Fruit fly (Drosophila melanogaster) whole organism, embryonic: ENCODE data around the gene Eip63F-1.

Experiments used
- Abd-B ChIP-seq: fragments of 200-800 bp; sonication (Bioruptor generic); optimal IDR thresholded peaks from 2 replicates; lab custom pipeline; 2018; ENCODE audit warnings: missing biosample characterization, mild to moderate bottlenecking, missing genetic modification characterization, moderate library complexity
- Bdp1 ChIP-seq: fragments of 200-800 bp; sonication (Bioruptor generic); optimal IDR thresholded peaks from 3 replicates; lab custom pipeline; 2016; ENCODE audit warnings: missing biosample characterization, missing genetic modification characterization
- CG11504 ChIP-seq: fragments of 200-800 bp; sonication (Bioruptor generic); optimal IDR thresholded peaks from 3 replicates; lab custom pipeline; 2019; ENCODE audit warnings: missing biosample characterization, mild to moderate bottlenecking, missing genetic modification characterization, moderate library complexity
- CG15269 ChIP-seq: fragments of 200-800 bp; sonication (Bioruptor generic); optimal IDR thresholded peaks from 2 replicates; lab custom pipeline; 2018; ENCODE audit warnings: missing biosample characterization, mild to moderate bottlenecking, missing genetic modification characterization, moderate library complexity
- CG1603 ChIP-seq: fragments of 200-800 bp; sonication (Bioruptor generic); optimal IDR thresholded peaks from 2 replicates; lab custom pipeline; 2019; ENCODE audit warnings: missing biosample characterization, mild to moderate bottlenecking, missing genetic modification characterization, moderate library complexity
- CG17328 ChIP-seq: fragments of 200-800 bp; sonication (Bioruptor generic); IDR thresholded peaks from 2 replicates; pipeline ENCODE4 v1.3.6; 2022; ENCODE audit warnings: missing biosample characterization, missing genetic modification characterization
- CG17829 ChIP-seq: fragments of 200-800 bp; optimal IDR thresholded peaks from 2 replicates; lab custom pipeline; 2019; ENCODE audit warnings: missing biosample characterization, mild to moderate bottlenecking, missing genetic modification characterization, moderate library complexity
- CG4707 ChIP-seq: fragments of 200-800 bp; sonication (Bioruptor generic); optimal IDR thresholded peaks from 2 replicates; lab custom pipeline; 2018; ENCODE audit warnings: missing biosample characterization, mild to moderate bottlenecking, missing genetic modification characterization, moderate library complexity
- CG4854 ChIP-seq: fragments of 200-800 bp; sonication (Bioruptor generic); optimal IDR thresholded peaks from 2 replicates; lab custom pipeline; 2016; ENCODE audit warnings: missing biosample characterization, missing genetic modification characterization, inconsistent platforms
- CG6689 ChIP-seq: fragments of 200-800 bp; sonication (Bioruptor generic); IDR thresholded peaks from 2 replicates; pipeline ENCODE4 v1.3.6; 2022; ENCODE audit warnings: missing biosample characterization, missing genetic modification characterization
- CG6765 ChIP-seq: fragments of 200-800 bp; sonication (Bioruptor generic); optimal IDR thresholded peaks from 3 replicates; lab custom pipeline; 2017; ENCODE audit warnings: missing biosample characterization, mild to moderate bottlenecking, missing genetic modification characterization
- CG7357 ChIP-seq: fragments of 200-800 bp; sonication (Bioruptor generic); IDR thresholded peaks from 3 replicates; pipeline ENCODE4 v1.3.6; 2022; ENCODE audit warnings: missing biosample characterization, missing genetic modification characterization
- CG7839 ChIP-seq: fragments of 200-800 bp; sonication (Bioruptor generic); optimal IDR thresholded peaks from 3 replicates; lab custom pipeline; 2018; ENCODE audit warnings: missing biosample characterization, mild to moderate bottlenecking, missing genetic modification characterization, moderate library complexity
- CG8290 ChIP-seq, 3 experiments: fragments of 200-800 bp; sonication (Bioruptor generic); optimal IDR thresholded peaks; 2 replicates each; lab custom pipeline; 2016 to 2019; ENCODE audit warnings: missing biosample characterization in 3 of 3, missing genetic modification characterization in 3 of 3, mild to moderate bottlenecking in 2 of 3, moderate library complexity in 1 of 3
- CG9727 ChIP-seq: fragments of 200-800 bp; sonication (Bioruptor generic); optimal IDR thresholded peaks from 3 replicates; lab custom pipeline; 2017; ENCODE audit warnings: missing biosample characterization, mild to moderate bottlenecking, missing genetic modification characterization
- CHES-1-like ChIP-seq: fragments of 200-800 bp; sonication (Bioruptor generic); optimal IDR thresholded peaks from 2 replicates; lab custom pipeline; 2016; ENCODE audit warnings: missing biosample characterization, missing genetic modification characterization
- Camta ChIP-seq: fragments of 200-800 bp; sonication (Bioruptor generic); optimal IDR thresholded peaks from 2 replicates; lab custom pipeline; 2016; ENCODE audit warnings: missing biosample characterization, missing genetic modification characterization
- D19A ChIP-seq: fragments of 200-800 bp; optimal IDR thresholded peaks from 3 replicates; lab custom pipeline; 2019; ENCODE audit warnings: missing biosample characterization, mild to moderate bottlenecking, missing genetic modification characterization, moderate library complexity
- Fer2 ChIP-seq: fragments of 200-800 bp; sonication (Bioruptor generic); optimal IDR thresholded peaks from 2 replicates; lab custom pipeline; 2018; ENCODE audit warnings: missing biosample characterization, mild to moderate bottlenecking, missing genetic modification characterization, moderate library complexity
- Hey ChIP-seq: fragments of 200-800 bp; sonication (Bioruptor generic); optimal IDR thresholded peaks from 3 replicates; lab custom pipeline; 2018; ENCODE audit warnings: missing biosample characterization, mild to moderate bottlenecking, missing genetic modification characterization
- Hmr ChIP-seq: fragments of 200-800 bp; sonication (Bioruptor generic); optimal IDR thresholded peaks from 3 replicates; lab custom pipeline; 2017; ENCODE audit warnings: mild to moderate bottlenecking, missing biosample characterization, missing genetic modification reagents, missing genetic modification characterization
- Hr51 ChIP-seq, 2 experiments: fragments of 200-800 bp; sonication (Bioruptor generic); optimal IDR thresholded peaks; 2 replicates in 1 of 2; 3 replicates in 1 of 2; lab custom pipeline; 2016 to 2018; ENCODE audit warnings: missing biosample characterization in 2 of 2, missing genetic modification characterization in 2 of 2, mild to moderate bottlenecking in 1 of 2, moderate library complexity in 1 of 2
- Max ChIP-seq: fragments of 200-800 bp; sonication (Bioruptor generic); optimal IDR thresholded peaks from 2 replicates; lab custom pipeline; 2016; ENCODE audit warnings: missing biosample characterization, mild to moderate bottlenecking, missing genetic modification characterization
- Myb ChIP-seq: fragments of 200-800 bp; sonication (Bioruptor generic); optimal IDR thresholded peaks from 2 replicates; lab custom pipeline; 2016; ENCODE audit warnings: missing biosample characterization, missing genetic modification characterization
- NK7.1 ChIP-seq: fragments of 200-800 bp; sonication (Bioruptor generic); optimal IDR thresholded peaks from 3 replicates; lab custom pipeline; 2016; ENCODE audit warnings: missing biosample characterization, missing genetic modification characterization
- NfI ChIP-seq: fragments of 200-800 bp; sonication (Bioruptor generic); optimal IDR thresholded peaks from 3 replicates; lab custom pipeline; 2018; ENCODE audit warnings: missing biosample characterization, mild to moderate bottlenecking, missing genetic modification characterization, moderate library complexity
- Optix ChIP-seq: fragments of 200-800 bp; sonication (Bioruptor generic); IDR thresholded peaks from 3 replicates; pipeline ENCODE4 v1.3.6; 2022; ENCODE audit warnings: missing biosample characterization, missing genetic modification characterization
- Six4 ChIP-seq: fragments of 200-800 bp; sonication (Bioruptor generic); optimal IDR thresholded peaks from 2 replicates; lab custom pipeline; 2016; ENCODE audit warnings: missing biosample characterization, missing genetic modification characterization
- ab ChIP-seq: fragments of 200-800 bp; sonication (Bioruptor generic); optimal IDR thresholded peaks from 2 replicates; lab custom pipeline; 2016; ENCODE audit warnings: missing biosample characterization, missing genetic modification characterization
- ash1 ChIP-seq: fragments of 200-800 bp; sonication (Bioruptor generic); optimal IDR thresholded peaks from 2 replicates; lab custom pipeline; 2018; ENCODE audit warnings: missing biosample characterization, mild to moderate bottlenecking, missing genetic modification characterization
- bcd ChIP-seq: fragments of 200-800 bp; sonication (Bioruptor generic); optimal IDR thresholded peaks from 2 replicates; lab custom pipeline; 2017; ENCODE audit warnings: missing biosample characterization, mild to moderate bottlenecking, missing genetic modification characterization
- croc ChIP-seq: fragments of 200-800 bp; sonication (Bioruptor generic); conservative IDR thresholded peaks from 3 replicates; pipeline ENCODE4 v1.3.6; 2022; ENCODE audit warnings: missing biosample characterization, missing genetic modification characterization
- crol ChIP-seq: fragments of 200-800 bp; sonication (Bioruptor generic); IDR thresholded peaks from 2 replicates; pipeline ENCODE4 v1.3.6; 2022; ENCODE audit warnings: missing biosample characterization, missing genetic modification characterization
- fd3F ChIP-seq: fragments of 200-800 bp; sonication (Bioruptor generic); optimal IDR thresholded peaks from 2 replicates; lab custom pipeline; 2018; ENCODE audit warnings: missing biosample characterization, mild to moderate bottlenecking, missing genetic modification characterization, moderate library complexity
- jing ChIP-seq: fragments of 200-800 bp; sonication (Bioruptor generic); optimal IDR thresholded peaks from 2 replicates; lab custom pipeline; 2018; ENCODE audit warnings: missing biosample characterization, mild to moderate bottlenecking, missing genetic modification characterization
- jumu ChIP-seq: fragments of 200-800 bp; sonication (Bioruptor generic); optimal IDR thresholded peaks from 3 replicates; lab custom pipeline; 2016; ENCODE audit warnings: missing biosample characterization, missing genetic modification characterization
- lab ChIP-seq: fragments of 200-800 bp; sonication (Bioruptor generic); optimal IDR thresholded peaks from 3 replicates; lab custom pipeline; 2017; ENCODE audit warnings: missing biosample characterization, missing genetic modification characterization, mild to moderate bottlenecking, moderate library complexity, missing genetic modification reagents
- mirr ChIP-seq: fragments of 200-800 bp; sonication (Bioruptor generic); optimal IDR thresholded peaks from 3 replicates; lab custom pipeline; 2018; ENCODE audit warnings: missing biosample characterization, mild to moderate bottlenecking, missing genetic modification characterization
- oc ChIP-seq: fragments of 200-800 bp; sonication (Bioruptor generic); optimal IDR thresholded peaks from 2 replicates; lab custom pipeline; 2018; ENCODE audit warnings: missing biosample characterization, mild to moderate bottlenecking, missing genetic modification characterization, moderate library complexity
- pho ChIP-seq: fragments of 200-800 bp; sonication (Bioruptor generic); optimal IDR thresholded peaks from 2 replicates; lab custom pipeline; 2016; ENCODE audit warnings: missing biosample characterization, missing genetic modification characterization
- ranshi ChIP-seq: fragments of 200-800 bp; sonication (Bioruptor generic); IDR thresholded peaks from 2 replicates; pipeline ENCODE4 v1.3.6; 2022; ENCODE audit warnings: missing biosample characterization, missing genetic modification characterization
- rib ChIP-seq: fragments of 200-800 bp; sonication (Bioruptor generic); IDR thresholded peaks from 2 replicates; pipeline ENCODE4 v1.3.6; 2022; ENCODE audit warnings: missing biosample characterization, missing genetic modification characterization
- scrt ChIP-seq: fragments of 200-800 bp; sonication (Bioruptor generic); optimal IDR thresholded peaks from 2 replicates; lab custom pipeline; 2018; ENCODE audit warnings: missing biosample characterization, mild to moderate bottlenecking, missing genetic modification characterization, moderate library complexity
- sens ChIP-seq: fragments of 200-800 bp; sonication (Bioruptor generic); peaks from one replicate; lab custom pipeline; 2016; ENCODE audit warnings: missing biosample characterization, missing genetic modification characterization
- sqz ChIP-seq: fragments of 200-800 bp; sonication (Bioruptor generic); optimal IDR thresholded peaks from 3 replicates; lab custom pipeline; 2018; ENCODE audit warnings: missing biosample characterization, mild to moderate bottlenecking, missing genetic modification characterization
- trem ChIP-seq: fragments of 200-800 bp; optimal IDR thresholded peaks from 3 replicates; lab custom pipeline; 2019; ENCODE audit warnings: missing biosample characterization, mild to moderate bottlenecking, missing genetic modification characterization, moderate library complexity
- unpg ChIP-seq: fragments of 200-800 bp; sonication (Bioruptor generic); optimal IDR thresholded peaks from 3 replicates; lab custom pipeline; 2018; ENCODE audit warnings: missing biosample characterization, mild to moderate bottlenecking, missing genetic modification characterization, moderate library complexity
- zfh2 ChIP-seq: fragments of 200-800 bp; sonication (Bioruptor generic); optimal IDR thresholded peaks from 2 replicates; lab custom pipeline; 2016; ENCODE audit warnings: missing biosample characterization, missing genetic modification characterization

The Eip63F-1 gene

DNA sequence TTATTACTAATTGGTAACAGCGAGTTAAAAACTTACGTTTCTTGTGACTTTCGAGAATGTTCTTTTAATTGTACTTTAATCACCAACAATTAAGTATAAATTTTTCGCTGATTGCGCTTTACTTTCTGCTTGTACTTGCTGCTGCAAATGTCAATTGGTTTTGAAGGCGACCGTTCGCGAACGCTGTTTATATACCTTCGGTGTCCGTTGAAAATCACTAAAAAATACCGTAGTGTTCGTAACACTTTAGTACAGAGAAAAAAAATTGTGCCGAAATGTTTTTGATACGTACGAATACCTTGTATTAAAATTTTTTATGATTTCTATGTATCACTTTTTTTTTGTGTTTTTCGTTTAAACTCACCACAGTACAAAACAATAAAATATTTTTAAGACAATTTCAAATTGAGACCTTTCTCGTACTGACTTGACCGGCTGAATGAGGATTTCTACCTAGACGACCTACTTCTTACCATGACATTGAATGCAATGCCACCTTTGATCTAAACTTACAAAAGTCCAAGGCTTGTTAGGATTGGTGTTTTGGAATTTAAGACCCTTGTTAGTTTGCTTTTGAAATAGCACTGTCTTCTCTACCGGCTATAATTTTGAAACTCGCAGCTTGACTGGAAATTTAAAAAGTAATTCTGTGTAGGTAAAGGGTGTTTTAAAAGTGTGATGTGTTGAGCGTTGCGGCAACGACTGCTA, 32.8 kb downstream of the Eip63F-1 start, which contains the start of gene Ubi-p63E (continued):
- no peak for TF ChIP-seq D19A (tag; lab: Kevin White, UChicago)
- TF ChIP-seq Abd-B (GFP tag; lab: Kevin White, UChicago): peak; percentile 67
- 0 out of 3 replicates have a peak, but pooled peaks have one; percentile 6 for TF ChIP-seq CG7357
- peak; percentile 55 for TF ChIP-seq lab (GFP tag; lab: Kevin White, UChicago)
- TF ChIP-seq NfI (GFP tag; lab: Kevin White, UChicago): peak; percentile 55
- peak; percentile 19 to 66 for TF ChIP-seq Hr51 (GFP tag; optimal IDR thresholded peaks at IDR 0.05; lab: Kevin White, UChicago)
- TF ChIP-seq CG4854: peak; percentile 13
- peak; percentile 11 for TF ChIP-seq jing (GFP tag; lab: Kevin White, UChicago)
- peak; percentile 34 for TF ChIP-seq oc
- TF ChIP-seq CG15269 (tag; lab: Kevin White, UChicago): peak; percentile 68
- peak; percentile 62 for TF ChIP-seq bcd (GFP tag; lab: Kevin White, UChicago)
- TF ChIP-seq CG7839 (tag; lab: Kevin White, UChicago): peak; percentile 70
- peak; percentile 74 for TF ChIP-seq sqz (GFP tag; lab: Kevin White, UChicago)
- TF ChIP-seq trem (tag; lab: Kevin White, UChicago): no peak
- no peak for TF ChIP-seq CG6765 (GFP tag; lab: Kevin White, UChicago)
- peak; percentile 12 for TF ChIP-seq Bdp1
- TF ChIP-seq Max: peak; percentile 29
- peak; percentile 43 for TF ChIP-seq scrt (GFP tag; lab: Kevin White, UChicago)
- peak; percentile 50 for TF ChIP-seq zfh2
- no peak for TF ChIP-seq Optix (GFP tag; lab: Robert Waterston, UW)
- peak; percentile 80 for TF ChIP-seq pho (GFP tag; lab: Kevin White, UChicago)
- TF ChIP-seq unpg (GFP tag; lab: Kevin White, UChicago): peak; percentile 60
- TF ChIP-seq Hey (tag; lab: Kevin White, UChicago): no peak
- TF ChIP-seq rib: no peak
- peak; percentile 57 for TF ChIP-seq CG11504
- peak; percentile 74 for TF ChIP-seq CG9727 (GFP tag; lab: Kevin White, UChicago)
- no peak for TF ChIP-seq ranshi (GFP tag; lab: Robert Waterston, UW)
- TF ChIP-seq CG6689: no peak
- no peak for TF ChIP-seq crol (GFP tag; lab: Robert Waterston, UW)
- peak; percentile 13 for TF ChIP-seq Myb (GFP tag; lab: Kevin White, UChicago)
- peak; percentile 54; the same call in 2 of the 3 replicates for TF ChIP-seq croc (GFP tag; lab: Robert Waterston, UW)
- TF ChIP-seq CG4707 (GFP tag; lab: Kevin White, UChicago): peak; percentile 31
- peak; percentile 44 for TF ChIP-seq mirr
- TF ChIP-seq sens (GFP tag; lab: Kevin White, UChicago): peak; percentile 94
- TF ChIP-seq Camta (GFP tag; lab: Kevin White, UChicago): peak; percentile 61
- TF ChIP-seq Hmr: peak; percentile 46
- no peak for TF ChIP-seq ash1
- peak; percentile 54 for TF ChIP-seq CHES-1-like (GFP tag; lab: Kevin White, UChicago)
- peak; percentile 29 for TF ChIP-seq CG1603
- TF ChIP-seq ab: peak; percentile 13
- TF ChIP-seq CG8290 (GFP tag; optimal IDR thresholded peaks at IDR 0.05; lab: Kevin White, UChicago): peak; percentile 36
- peak in 1 of 2 experiments; percentile 76 for TF ChIP-seq CG8290 (tag; optimal IDR thresholded peaks at IDR 0.05; lab: Kevin White, UChicago)
- TF ChIP-seq NK7.1 (GFP tag; lab: Kevin White, UChicago): peak; percentile 44
- TF ChIP-seq CG17829: peak; percentile 16
- no peak for TF ChIP-seq CG17328 (GFP tag; lab: Robert Waterston, UW)
- TF ChIP-seq Fer2 (tag; lab: Kevin White, UChicago): peak; percentile 56
- TF ChIP-seq Six4: peak; percentile 50
- peak; percentile 24 for TF ChIP-seq fd3F (GFP tag; lab: Kevin White, UChicago)
- TF ChIP-seq jumu (GFP tag; lab: Kevin White, UChicago): peak; percentile 50
